Fruit fly (Drosophila melanogaster): ENCODE measurements around the gene Ets65A.

Ets65A gene

DNA sequence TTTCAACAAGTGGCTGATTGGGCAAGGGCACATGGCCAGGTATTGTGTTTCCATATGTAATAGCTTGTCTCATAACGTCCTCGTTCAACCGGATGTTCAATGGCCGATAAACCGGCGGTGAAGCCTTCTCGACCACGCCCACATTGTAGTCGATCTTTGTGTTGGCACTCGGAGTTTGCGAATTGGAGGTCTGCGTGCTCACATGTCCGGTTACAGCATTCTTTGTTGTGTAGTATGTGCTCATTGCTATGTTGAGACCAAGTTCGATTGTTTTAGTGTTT, 27.9 kb downstream of the Ets65A start:
- no peak for TF ChIP-seq CG17801 (GFP tag; optimal IDR thresholded peaks at IDR 0.05; ENCODE audit: partially characterized antibody)

DNA sequence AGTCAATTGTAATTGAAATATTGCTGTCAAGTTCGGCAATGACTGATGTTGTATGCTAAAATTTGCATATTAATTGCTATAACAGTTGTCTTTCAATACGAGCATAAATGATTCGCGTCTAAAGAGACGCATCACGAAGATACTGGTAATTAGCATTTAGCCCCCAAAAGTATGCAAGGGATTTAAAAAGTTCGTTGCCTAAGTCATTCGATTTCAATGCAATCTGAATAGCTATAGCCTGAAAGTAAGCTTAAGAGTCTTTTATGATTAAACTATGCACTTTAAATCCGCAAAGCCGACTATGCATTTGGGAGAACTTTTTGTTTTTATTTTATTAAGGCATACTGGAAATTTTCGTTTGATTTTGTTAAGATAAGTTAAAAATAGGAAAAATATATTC, 32.2 kb downstream of the Ets65A start:
- no peak for TF ChIP-seq CG17801 (GFP tag; optimal IDR thresholded peaks at IDR 0.05; ENCODE audit: partially characterized antibody)

DNA sequence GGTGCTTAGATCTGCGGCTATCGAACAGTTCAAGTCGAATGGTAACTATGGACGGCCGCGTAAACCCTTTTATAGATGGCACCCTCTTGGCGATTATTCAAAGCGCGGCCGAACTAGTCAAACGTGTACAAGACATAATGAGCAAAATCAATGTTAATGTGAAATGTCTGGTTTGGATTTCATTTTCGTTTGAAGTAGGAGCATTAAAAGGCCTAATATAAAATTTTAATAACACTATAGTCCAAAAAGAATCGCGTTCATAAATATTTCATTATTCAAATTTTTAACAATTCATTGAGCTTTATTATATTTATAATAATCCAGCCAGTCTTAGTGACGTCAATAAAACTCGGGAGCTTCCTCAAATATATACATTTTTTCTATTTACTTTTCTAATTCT, 33.5 kb downstream of the Ets65A start, which contains the start of gene Lcp65Ag3:
Lcp65Ag3 (minus strand) TSS at position 46 of the 400 bp plus-strand sequence.
- TF ChIP-seq CG17801 (GFP tag; optimal IDR thresholded peaks at IDR 0.05; ENCODE audit: partially characterized antibody), result no peak

DNA sequence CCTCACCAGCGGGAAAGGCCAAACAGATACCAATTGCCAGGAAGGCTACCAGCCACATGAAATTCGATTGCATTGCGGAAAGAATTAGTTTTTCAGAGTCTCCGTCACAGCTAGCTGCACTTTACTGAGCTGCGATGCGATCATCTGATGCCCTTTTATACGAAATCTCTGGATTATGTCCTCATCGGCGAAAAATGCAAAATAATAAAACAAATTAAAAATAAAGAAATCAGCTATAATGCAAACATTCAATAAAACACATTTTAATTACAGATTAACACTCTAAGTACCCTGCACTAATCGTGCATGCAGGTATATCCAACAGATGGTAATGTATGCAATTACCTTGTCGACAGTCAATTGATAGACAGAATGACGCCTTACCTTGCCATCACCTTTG, 34.6 kb downstream of the Ets65A start, which contains the start of gene Cpr65Au:
Cpr65Au (minus strand) TSS at position 101 of the 400 bp plus-strand sequence.
- no peak for TF ChIP-seq CG17801 (GFP tag; optimal IDR thresholded peaks at IDR 0.05; ENCODE audit: partially characterized antibody)

DNA sequence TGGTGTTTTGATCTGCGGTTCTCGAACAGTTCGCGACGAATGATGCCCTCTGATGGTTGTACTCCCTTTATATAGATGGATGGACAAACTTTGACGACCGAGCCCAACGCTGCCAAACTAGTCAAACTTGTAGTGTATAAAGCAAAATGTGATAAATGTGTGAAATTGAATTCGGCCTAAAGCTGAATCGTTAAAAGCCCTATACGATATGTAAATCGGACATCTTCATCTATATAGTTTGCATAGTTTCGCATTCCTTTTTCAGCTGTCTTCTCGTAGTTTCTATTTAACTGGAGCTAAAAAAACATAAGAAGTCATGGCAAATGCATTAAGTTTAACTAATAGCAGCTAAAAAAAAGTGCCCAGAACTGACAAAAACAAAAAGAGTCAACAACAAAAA, 36.1 kb downstream of the Ets65A start, which contains the start of gene Lcp65Ag2:
Lcp65Ag2 (minus strand) TSS at position 48 of the 400 bp plus-strand sequence.
- no peak for TF ChIP-seq CG17801 (GFP tag; optimal IDR thresholded peaks at IDR 0.05; ENCODE audit: partially characterized antibody)

DNA sequence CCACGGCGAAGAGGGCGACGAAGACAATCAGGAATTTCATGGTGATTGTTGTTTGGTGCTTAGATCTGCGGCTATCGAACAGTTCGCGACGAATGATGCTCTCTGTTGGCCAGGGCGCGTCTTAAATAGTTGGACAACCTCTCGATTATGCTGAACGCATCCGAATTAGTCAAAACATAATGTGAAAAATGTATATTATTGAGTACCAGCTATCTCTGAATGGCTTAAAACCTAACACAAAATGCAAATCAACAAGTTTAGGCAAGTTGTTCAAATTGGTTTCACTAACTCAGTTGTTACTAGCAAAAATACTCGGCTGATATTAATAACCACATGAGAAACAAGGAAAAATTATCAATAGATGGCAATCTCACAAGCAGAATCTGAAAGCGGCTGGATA, 37.8 kb downstream of the Ets65A start, which contains the start of gene Lcp65Ag1:
Lcp65Ag1 (minus strand) TSS at position 101 of the 400 bp plus-strand sequence.
- no peak for TF ChIP-seq CG17801 (GFP tag; optimal IDR thresholded peaks at IDR 0.05; ENCODE audit: partially characterized antibody)

DNA sequence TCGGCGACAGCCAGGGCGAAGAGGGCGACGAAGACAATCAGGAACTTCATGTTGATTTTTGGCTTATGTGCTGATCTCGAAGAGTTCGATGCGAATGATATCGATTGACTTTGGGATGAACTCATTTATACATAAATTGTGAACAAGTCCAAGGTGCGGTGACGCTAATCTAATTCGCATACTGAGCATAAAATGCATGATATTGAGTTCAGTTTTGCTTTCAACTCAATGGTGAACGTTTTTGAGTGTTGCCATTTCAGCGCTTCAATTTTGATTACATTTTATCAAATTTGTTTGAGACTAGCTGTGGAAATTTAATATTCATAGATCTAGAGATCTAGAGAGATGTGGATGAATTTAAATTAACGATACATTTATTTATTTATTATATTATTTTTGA, 39.3 kb downstream of the Ets65A start, which contains the start of gene Lcp65Af:
Lcp65Af (minus strand) TSS at position 101 of the 400 bp plus-strand sequence.
- TF ChIP-seq CG17801 (GFP tag; optimal IDR thresholded peaks at IDR 0.05; ENCODE audit: partially characterized antibody), result no peak

DNA sequence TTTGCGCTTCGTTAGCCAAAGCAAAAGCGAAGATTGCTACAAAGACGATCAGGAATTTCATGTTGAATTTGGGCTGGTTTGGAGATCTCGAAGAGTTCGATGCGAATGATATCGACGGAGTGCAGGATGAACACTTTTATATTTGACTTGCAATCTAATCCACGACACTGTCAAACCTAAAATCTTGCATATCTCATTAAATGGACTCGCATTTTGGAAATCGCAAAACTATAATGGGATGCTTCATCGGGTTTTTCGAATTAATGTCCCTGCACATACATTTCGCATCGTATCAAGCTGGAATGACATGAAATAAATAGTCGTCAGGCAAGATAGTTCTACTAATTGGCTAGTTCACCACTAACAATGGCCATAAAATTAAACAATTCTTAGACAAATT, 40.6 kb downstream of the Ets65A start, which contains the start of gene Lcp65Ae:
Lcp65Ae (minus strand) TSS at position 101 of the 400 bp plus-strand sequence.
- no peak for TF ChIP-seq CG17801 (GFP tag; optimal IDR thresholded peaks at IDR 0.05; ENCODE audit: partially characterized antibody)

DNA sequence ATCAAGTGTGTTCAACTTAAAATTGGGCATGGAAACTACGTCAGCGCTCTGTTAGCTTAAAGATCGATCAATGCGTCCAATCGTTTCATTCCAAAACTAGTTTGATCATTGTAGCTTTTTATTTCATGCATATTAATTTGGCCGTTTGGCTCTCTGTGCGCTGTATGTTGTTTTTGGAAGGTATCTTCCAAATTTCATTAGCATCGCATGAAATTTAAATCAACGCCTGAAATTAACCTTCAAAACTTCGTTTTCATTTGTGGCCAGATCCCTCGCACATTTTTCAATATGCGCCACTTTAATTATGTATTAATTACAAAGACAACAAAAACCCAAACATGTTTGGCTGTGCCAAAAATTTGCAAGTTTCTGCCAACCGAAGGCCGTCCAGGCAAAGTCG, 41.2 kb downstream of the Ets65A start:
- TF ChIP-seq CG17801 (GFP tag; optimal IDR thresholded peaks at IDR 0.05; ENCODE audit: partially characterized antibody), result no peak

DNA sequence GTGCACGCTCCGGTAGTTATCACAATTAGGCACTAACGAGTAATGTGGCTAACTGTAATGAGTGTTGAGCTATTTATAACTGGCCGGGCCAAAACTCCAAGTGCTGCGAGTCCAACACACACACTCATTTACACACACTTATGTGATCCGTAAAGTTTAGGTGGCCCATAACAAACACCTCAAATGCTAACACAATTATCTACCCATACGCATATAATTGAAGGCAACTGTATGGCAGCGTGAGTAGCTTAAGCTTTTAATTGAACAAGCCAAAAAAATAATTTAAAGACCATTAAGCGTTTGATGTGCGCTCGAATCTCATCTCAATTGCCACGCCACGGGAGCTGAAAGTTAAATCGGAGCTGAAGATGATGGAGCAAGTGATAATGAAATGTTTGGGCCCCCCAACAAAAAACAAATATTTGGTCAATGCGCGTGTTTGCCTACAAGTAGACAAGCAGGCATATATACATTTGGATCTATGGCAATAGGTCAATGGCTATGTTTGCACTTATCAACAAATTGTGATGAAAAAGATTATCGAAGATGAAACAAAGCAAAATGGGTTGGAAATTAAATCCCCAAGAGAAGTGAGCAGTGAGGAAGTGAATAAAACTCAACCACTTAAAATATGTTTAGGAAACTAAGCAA, 42.6 kb downstream of the Ets65A start, which contains the start of gene Cpr65Av:
Cpr65Av (minus strand) TSS at position 51 of the 651 bp plus-strand sequence.
- no peak for TF ChIP-seq CG17801 (GFP tag; optimal IDR thresholded peaks at IDR 0.05; ENCODE audit: partially characterized antibody)

DNA sequence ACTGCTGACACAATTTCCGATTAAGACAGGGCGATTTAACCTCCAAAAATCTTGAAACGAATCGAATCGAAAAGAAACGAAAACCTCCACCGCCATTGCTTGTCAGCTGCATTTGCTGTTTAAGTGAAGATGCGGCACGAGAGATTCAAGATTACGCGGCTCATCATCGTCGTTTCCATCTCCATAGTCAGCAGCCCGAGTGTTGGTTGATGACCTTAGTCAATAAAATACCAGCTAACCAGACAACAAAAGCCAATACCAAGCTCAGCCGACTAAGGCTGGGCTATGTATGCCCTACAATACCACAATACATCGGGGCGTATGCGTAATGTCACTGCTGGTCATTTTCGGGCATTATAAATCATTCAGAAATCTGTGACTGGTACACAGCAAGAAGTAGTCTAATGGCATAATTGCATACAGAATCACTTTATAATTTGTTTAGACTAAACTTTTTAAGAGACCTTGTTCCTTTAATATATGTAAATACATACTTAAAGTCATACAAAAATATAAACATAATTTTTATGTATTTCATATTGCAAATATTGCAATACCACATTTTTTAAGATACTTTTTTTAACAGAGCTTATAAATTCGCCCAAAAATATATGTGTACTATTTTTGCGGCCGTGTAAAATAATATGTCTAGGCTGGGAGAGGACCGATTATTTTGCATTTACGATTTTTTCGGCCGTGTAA, 43.5 kb downstream of the Ets65A start:
- TF ChIP-seq CG17801 (GFP tag; optimal IDR thresholded peaks at IDR 0.05; ENCODE audit: partially characterized antibody), result no peak

DNA sequence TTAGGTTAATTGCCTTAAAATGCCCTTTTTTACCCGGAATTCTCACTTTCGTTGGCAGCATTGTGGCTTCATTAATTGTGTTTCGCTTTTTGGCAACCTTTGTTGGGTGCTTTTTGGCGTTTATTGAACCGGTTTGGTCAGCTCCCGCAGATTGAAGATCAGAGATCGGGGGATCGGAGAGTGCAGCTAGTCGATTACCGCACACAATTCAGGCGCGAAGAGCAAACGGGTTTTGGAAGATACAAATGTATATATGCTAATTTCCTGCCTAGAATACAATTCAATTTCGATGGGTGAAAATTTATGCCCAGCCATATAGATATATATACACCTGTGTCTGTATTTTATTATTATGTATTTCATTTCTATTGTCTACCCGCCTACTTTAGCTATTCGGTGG, 44.1 kb downstream of the Ets65A start:
- no peak for TF ChIP-seq CG17801 (GFP tag; optimal IDR thresholded peaks at IDR 0.05; ENCODE audit: partially characterized antibody)

dm6 chr3L:6142313-6142712, 44.9 kb downstream of the Ets65A start, which contains the start of gene Cpr65Aw:
TSS of gene Cpr65Aw (minus strand) at chr3L:6142413.
- no peak for TF ChIP-seq CG17801 (GFP tag; optimal IDR thresholded peaks at IDR 0.05; ENCODE audit: partially characterized antibody)

DNA sequence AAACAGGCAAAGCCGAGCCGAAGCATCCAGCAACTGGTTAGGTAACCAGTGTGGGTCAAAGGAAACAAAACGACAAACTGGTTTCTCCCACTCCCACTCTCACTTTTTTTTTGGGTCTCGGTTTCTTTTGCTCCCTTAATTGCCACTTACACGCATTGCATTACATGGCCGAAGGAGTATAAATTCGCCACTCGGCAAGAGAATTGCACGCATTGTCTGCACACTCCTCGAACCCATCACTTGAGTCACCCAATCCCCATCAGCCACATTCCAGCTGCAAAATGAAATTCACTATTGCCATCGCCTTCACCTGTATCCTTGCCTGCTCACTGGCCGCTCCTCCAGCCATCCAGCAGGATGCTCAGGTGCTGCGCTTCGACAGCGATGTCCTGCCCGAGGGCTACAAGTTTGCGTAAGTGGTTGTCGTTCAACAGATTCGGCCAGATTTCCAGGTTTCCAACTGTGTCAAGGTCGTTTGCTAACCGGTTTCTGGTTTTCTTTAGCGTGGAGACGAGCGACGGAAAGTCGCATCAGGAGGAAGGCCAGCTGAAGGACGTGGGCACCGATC, 45.9 kb downstream of the Ets65A start, which contains the start of gene Lcp65Ad:
Lcp65Ad (plus strand) TSS at position 208 of the 568 bp plus-strand sequence.
- TF ChIP-seq CG17801 (GFP tag; optimal IDR thresholded peaks at IDR 0.05; ENCODE audit: partially characterized antibody), result no peak

- no peak for TF ChIP-seq CG17801 (GFP tag; optimal IDR thresholded peaks at IDR 0.05; ENCODE audit: partially characterized antibody)
Observed at dm6 chr3L:6144769-6145220, 47.4 kb downstream of the Ets65A start, which contains the start of gene Lcp65Ac. TSS of gene Lcp65Ac (plus strand) at chr3L:6144819.
